Worm (Caenorhabditis elegans) whole organism, L3 larva: ENCODE data around the gene twk-40.

Experiments
- R02D3.7 ChIP-seq: fragments of 150-350 bp; optimal IDR thresholded peaks from 2 replicates; lab custom pipeline; 2014; ENCODE audit warnings: missing biosample characterization, missing genetic modification characterization
- ZK546.5 ChIP-seq: sonication (generic microtip); optimal IDR thresholded peaks from 2 replicates; lab custom pipeline; 2017; ENCODE audit warnings: missing biosample characterization, missing genetic modification characterization
- elt-1 ChIP-seq: fragments of 150-350 bp; optimal IDR thresholded peaks from 2 replicates; lab custom pipeline; 2014; ENCODE audit warnings: missing biosample characterization, missing genetic modification characterization

DNA sequence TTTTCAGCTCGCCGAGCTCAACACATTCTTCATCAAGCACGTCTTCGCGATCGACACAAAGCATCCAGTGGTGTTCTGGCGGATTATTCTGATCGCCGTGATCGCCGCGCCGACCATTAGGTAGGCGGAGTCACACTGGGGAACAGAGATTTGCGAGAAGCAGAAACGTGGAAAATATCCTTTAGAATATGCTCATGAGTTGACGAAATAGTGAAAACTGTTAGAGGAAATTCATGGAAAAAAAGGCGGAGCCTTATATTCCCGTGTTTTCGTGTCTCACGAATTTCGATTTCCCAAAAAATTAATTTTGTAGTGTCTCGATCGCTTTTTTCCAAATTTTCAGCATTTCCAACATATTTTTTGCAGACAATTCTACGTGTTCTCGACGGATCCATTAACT is 17.8 kb downstream of the twk-40 start:
- TF ChIP-seq R02D3.7 (no peak), ZK546.5 (tag; lab: Kevin White, UChicago) (no peak), elt-1 (tag; lab: Kevin White, UChicago) (no peak)
